Fruit fly (Drosophila melanogaster): Measurements from ENCODE around the gene Hsp60A.

The Hsp60A gene

DNA sequence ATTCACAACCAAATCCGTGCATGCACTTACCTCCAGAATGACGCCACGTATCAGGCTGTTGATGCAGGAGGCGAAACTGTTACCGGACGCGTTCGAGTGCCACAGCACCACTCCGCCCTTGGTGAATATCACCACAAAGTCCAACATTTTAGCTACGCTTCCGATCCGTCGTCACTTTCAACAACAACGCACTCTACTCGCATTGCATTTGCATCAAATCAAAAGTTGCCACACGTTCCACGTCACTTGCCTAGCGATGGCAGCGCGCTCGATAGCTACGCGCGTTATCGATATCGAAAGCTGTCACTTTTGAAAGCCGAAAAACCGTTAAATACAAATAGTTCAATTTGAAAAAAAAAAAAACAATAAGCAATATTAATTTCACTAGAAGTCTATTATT, 20.5 kb downstream of the Hsp60A start, which contains the start of gene SrpRalpha (continued):
- TF ChIP-seq CG17359 (tag; optimal IDR thresholded peaks at IDR 0.05), result peak; percentile 14
- no peak for TF ChIP-seq Fer2 (tag; optimal IDR thresholded peaks at IDR 0.05)
- TF ChIP-seq CG14710 (tag; optimal IDR thresholded peaks at IDR 0.05), result peak; percentile 59
- no peak for TF ChIP-seq CG7987 (GFP tag; optimal IDR thresholded peaks at IDR 0.05)
- no peak for TF ChIP-seq ash1 (GFP tag; optimal IDR thresholded peaks at IDR 0.05)
- TF ChIP-seq CoRest (tag; optimal IDR thresholded peaks at IDR 0.05), result no peak
- TF ChIP-seq ase (GFP tag; IDR thresholded peaks at IDR 0.05), result no peak
- no peak for TF ChIP-seq Atf3 (GFP tag; optimal IDR thresholded peaks at IDR 0.05)
- no peak for TF ChIP-seq CG10209 (GFP tag; optimal IDR thresholded peaks at IDR 0.05)
- no peak for TF ChIP-seq luna (GFP tag; optimal IDR thresholded peaks at IDR 0.05)
- TF ChIP-seq CG12769 (tag; optimal IDR thresholded peaks at IDR 0.05), result no peak
- TF ChIP-seq CG17568 (GFP tag; optimal IDR thresholded peaks at IDR 0.05), result no peak
- no peak for TF ChIP-seq CG11093 (GFP tag; IDR thresholded peaks at IDR 0.05)
- no peak for TF ChIP-seq dan (GFP tag; IDR thresholded peaks at IDR 0.05)
- no peak for TF ChIP-seq CG4707 (GFP tag; optimal IDR thresholded peaks at IDR 0.05)
- TF ChIP-seq Antp (GFP tag; optimal IDR thresholded peaks at IDR 0.05), result no peak
- TF ChIP-seq pzg (GFP tag; optimal IDR thresholded peaks at IDR 0.05), result peak; percentile 39
- no peak for TF ChIP-seq D19A (tag; optimal IDR thresholded peaks at IDR 0.05)
- TF ChIP-seq nau (GFP tag; optimal IDR thresholded peaks at IDR 0.05), result no peak
- TF ChIP-seq CG12236 (GFP tag; optimal IDR thresholded peaks at IDR 0.05), result no peak
- no peak for TF ChIP-seq Ets65A (GFP tag)
- no peak for TF ChIP-seq vfl (GFP tag; optimal IDR thresholded peaks at IDR 0.05)
- peak; percentile 13; the same call in 1 of the 2 replicates for TF ChIP-seq Bgb (GFP tag; IDR thresholded peaks at IDR 0.05; ENCODE audit: partially characterized antibody)
- TF ChIP-seq Myb (GFP tag; optimal IDR thresholded peaks at IDR 0.05), result peak; percentile 93
- no peak for TF ChIP-seq CG31388 (GFP tag; optimal IDR thresholded peaks at IDR 0.05)
- peak; percentile 35; the same call in 1 of the 3 replicates for TF ChIP-seq knrl (GFP tag; IDR thresholded peaks at IDR 0.05; ENCODE audit: partially characterized antibody)
- no peak for TF ChIP-seq pnt (GFP tag; optimal IDR thresholded peaks at IDR 0.05)
- no peak for TF ChIP-seq jumu (GFP tag; optimal IDR thresholded peaks at IDR 0.05)
- no peak for TF ChIP-seq hth (optimal IDR thresholded peaks at IDR 0.05)
- TF ChIP-seq CG10543 (GFP tag; optimal IDR thresholded peaks at IDR 0.05), result no peak
- no peak for TF ChIP-seq fd102C (GFP tag; optimal IDR thresholded peaks at IDR 0.05)
- TF ChIP-seq CG15269 (tag; optimal IDR thresholded peaks at IDR 0.05), result no peak
- no peak for TF ChIP-seq Hmr (GFP tag; optimal IDR thresholded peaks at IDR 0.05)
- no peak for TF ChIP-seq CrebB (tag; optimal IDR thresholded peaks at IDR 0.05)
- TF ChIP-seq tap (tag; optimal IDR thresholded peaks at IDR 0.05), result no peak
- TF ChIP-seq Lhr (GFP tag; optimal IDR thresholded peaks at IDR 0.05), result no peak
- TF ChIP-seq so (GFP tag; IDR thresholded peaks at IDR 0.05), result 0 out of 3 replicates have a peak, but pooled peaks have one; percentile 24
- TF ChIP-seq Sox100B (GFP tag; optimal IDR thresholded peaks at IDR 0.05), result no peak
- no peak for TF ChIP-seq CG7271 (tag; optimal IDR thresholded peaks at IDR 0.05)
- TF ChIP-seq CG16779 (GFP tag; IDR thresholded peaks at IDR 0.05), result no peak
- no peak for TF ChIP-seq ac (GFP tag; optimal IDR thresholded peaks at IDR 0.05)
- no peak for TF ChIP-seq CG10654 (GFP tag; optimal IDR thresholded peaks at IDR 0.05)
- no peak for TF ChIP-seq Hey (tag; optimal IDR thresholded peaks at IDR 0.05)
- TF ChIP-seq tgo (GFP tag; IDR thresholded peaks at IDR 0.05), result no peak
- no peak for TF ChIP-seq CG14860 (GFP tag; IDR thresholded peaks at IDR 0.05; ENCODE audit: partially characterized antibody)
- TF ChIP-seq CG18619 (GFP tag; optimal IDR thresholded peaks at IDR 0.05), result no peak
- no peak for TF ChIP-seq Asciz (GFP tag; optimal IDR thresholded peaks at IDR 0.05)
- TF ChIP-seq CG2120 (GFP tag; optimal IDR thresholded peaks at IDR 0.05), result no peak
- TF ChIP-seq Rfx (GFP tag; IDR thresholded peaks at IDR 0.05), result no peak
- TF ChIP-seq toy (GFP tag; IDR thresholded peaks at IDR 0.05), result no peak
- TF ChIP-seq HLH4C (GFP tag; IDR thresholded peaks at IDR 0.05; ENCODE audit: partially characterized antibody), result peak; percentile 57; the same call in 2 of the 3 replicates
